Worm (Caenorhabditis elegans): ENCODE measurements around the gene lron-3.

DNA sequence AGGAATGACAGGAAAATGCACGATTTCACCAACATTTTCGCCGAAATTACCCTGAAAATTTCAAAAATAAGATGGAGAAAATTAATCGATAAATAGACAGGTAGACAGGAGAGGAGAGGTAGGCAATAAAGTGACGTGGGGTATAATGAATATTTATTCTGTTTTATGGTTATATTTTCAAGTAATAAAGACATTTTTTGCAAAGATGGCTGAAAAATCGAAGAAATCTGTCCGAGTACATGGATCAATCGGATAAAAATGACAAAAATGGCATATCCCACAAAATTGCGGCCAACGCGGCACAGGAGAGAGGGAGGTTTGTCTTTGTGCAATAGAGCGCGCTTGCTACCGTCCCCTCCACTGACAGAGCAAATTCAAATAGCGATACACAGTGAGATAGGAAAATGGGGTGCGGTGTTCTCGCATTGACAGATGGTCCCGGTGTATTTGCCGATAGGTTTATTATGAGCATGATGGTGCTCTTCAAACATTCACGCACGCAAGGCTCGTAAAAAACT lies 49.9 kb downstream of the lron-3 start, which contains the start of gene zipt-7.2:
- TF ChIP-seq elt-3 (tag; optimal IDR thresholded peaks at IDR 0.05) (no peak), unc-39 (tag; optimal IDR thresholded peaks at IDR 0.05) (no peak), ceh-43 (GFP tag; optimal IDR thresholded peaks at IDR 0.05) (no peak), nhr-12 (tag; optimal IDR thresholded peaks at IDR 0.05) (no peak), tbx-8 (GFP tag; optimal IDR thresholded peaks at IDR 0.05) (no peak), lsy-2 (tag; optimal IDR thresholded peaks at IDR 0.05) (no peak), cnd-1 (tag; optimal IDR thresholded peaks at IDR 0.05) (peak; percentile 80), sem-2 (GFP tag; optimal IDR thresholded peaks at IDR 0.05) (no peak), pha-4 (tag; optimal IDR thresholded peaks at IDR 0.05) (peak; percentile 74), flh-1 (GFP tag; optimal IDR thresholded peaks at IDR 0.05) (no peak), ceh-39 (tag; optimal IDR thresholded peaks at IDR 0.05) (peak; percentile 6)

Measured in whole organism, mixed stage, embryonic.